Worm (Caenorhabditis elegans) whole organism, early embryonic: ENCODE results near the gene fbxl-2.

Source experiments
- B0310.2 ChIP-seq: sonication (generic microtip); optimal IDR thresholded peaks from 2 replicates; lab custom pipeline; 2016; ENCODE audit warnings: mild to moderate bottlenecking, missing genetic modification characterization, missing compliant biosample characterization
- F13C5.2 ChIP-seq: sonication (generic microtip); optimal IDR thresholded peaks from 2 replicates; lab custom pipeline; 2017; ENCODE audit warnings: mild to moderate bottlenecking, missing genetic modification characterization, inconsistent platforms, missing compliant biosample characterization
- aly-1 ChIP-seq: sonication (generic microtip); optimal IDR thresholded peaks from 2 replicates; lab custom pipeline; 2016; ENCODE audit warnings: missing genetic modification characterization, missing compliant biosample characterization
- flt-1 ChIP-seq: fragments of 200-800 bp; sonication (Bioruptor generic); IDR thresholded peaks from 2 replicates; pipeline ENCODE4 v1.3.6; 2022; ENCODE audit warnings: missing genetic modification characterization, missing compliant biosample characterization
- hnd-1 ChIP-seq: sonication (generic microtip); optimal IDR thresholded peaks from 2 replicates; lab custom pipeline; 2016; ENCODE audit warnings: missing genetic modification characterization, missing compliant biosample characterization
- pes-1 ChIP-seq: fragments of 200-800 bp; sonication (Bioruptor generic); IDR thresholded peaks from 2 replicates; pipeline ENCODE4 v1.3.6; 2022; ENCODE audit warnings: missing genetic modification reagents, missing genetic modification characterization, missing compliant biosample characterization
- sea-1 ChIP-seq: fragments of 200-800 bp; sonication (Bioruptor generic); conservative IDR thresholded peaks from 2 replicates; pipeline ENCODE4 v1.3.6; 2022; ENCODE audit warnings: missing genetic modification characterization, missing compliant biosample characterization

fbxl-2 gene

ce11 chrIII:4808089-4808488, 51.0 kb downstream of the fbxl-2 start:
- TF ChIP-seq hnd-1 (tag; lab: Kevin White, UChicago) = no peak
- no peak for TF ChIP-seq sea-1
- TF ChIP-seq B0310.2 (tag; lab: Kevin White, UChicago) = no peak
- no peak for TF ChIP-seq flt-1
- TF ChIP-seq F13C5.2 = no peak
- TF ChIP-seq aly-1 (tag; lab: Kevin White, UChicago) = no peak
- no peak for TF ChIP-seq pes-1
